Fruit fly (Drosophila melanogaster) whole organism, embryonic: ENCODE data around the gene drn.

Experiments
- Atf6 ChIP-seq: fragments of 200-800 bp; sonication (Bioruptor generic); IDR thresholded peaks from 2 replicates; pipeline ENCODE4 v1.3.6; 2022; ENCODE audit warnings: missing biosample characterization, missing genetic modification characterization
- CG10543 ChIP-seq: fragments of 200-800 bp; sonication (Bioruptor generic); optimal IDR thresholded peaks from 3 replicates; lab custom pipeline; 2017; ENCODE audit warnings: missing biosample characterization, mild to moderate bottlenecking, missing genetic modification characterization, moderate library complexity
- CG10654 ChIP-seq: fragments of 200-800 bp; sonication (Bioruptor generic); optimal IDR thresholded peaks from 2 replicates; lab custom pipeline; 2016; ENCODE audit warnings: missing biosample characterization, missing genetic modification characterization
- CG12155 ChIP-seq: fragments of 200-800 bp; sonication (Bioruptor generic); optimal IDR thresholded peaks from 3 replicates; lab custom pipeline; 2016; ENCODE audit warnings: missing biosample characterization, missing genetic modification characterization
- CG12236 ChIP-seq: fragments of 200-800 bp; sonication (Bioruptor generic); optimal IDR thresholded peaks from 2 replicates; lab custom pipeline; 2016; ENCODE audit warnings: missing biosample characterization, missing genetic modification characterization
- CG12659 ChIP-seq: fragments of 200-800 bp; sonication (Bioruptor generic); optimal IDR thresholded peaks from 3 replicates; lab custom pipeline; 2017; ENCODE audit warnings: mild to moderate bottlenecking, missing biosample characterization, missing genetic modification reagents, missing genetic modification characterization
- CG14050 ChIP-seq: fragments of 200-800 bp; sonication (Bioruptor generic); IDR thresholded peaks from 3 replicates; pipeline ENCODE4 v1.3.6; 2022; ENCODE audit warnings: missing biosample characterization, missing genetic modification characterization
- CG2120 ChIP-seq: fragments of 200-800 bp; sonication (Bioruptor generic); optimal IDR thresholded peaks from 3 replicates; lab custom pipeline; 2016; ENCODE audit warnings: missing biosample characterization, missing genetic modification characterization
- CG31365 ChIP-seq: fragments of 200-800 bp; sonication (Bioruptor generic); optimal IDR thresholded peaks from 2 replicates; lab custom pipeline; 2018; ENCODE audit warnings: missing biosample characterization, mild to moderate bottlenecking, missing genetic modification characterization
- CG3995 ChIP-seq: fragments of 200-800 bp; sonication (Bioruptor generic); optimal IDR thresholded peaks from 3 replicates; lab custom pipeline; 2016; ENCODE audit warnings: missing biosample characterization, missing genetic modification characterization
- CG4328 ChIP-seq: fragments of 200-800 bp; sonication (Bioruptor generic); optimal IDR thresholded peaks from 3 replicates; lab custom pipeline; 2017; ENCODE audit warnings: missing biosample characterization, missing genetic modification reagents, missing genetic modification characterization
- CG6765 ChIP-seq: fragments of 200-800 bp; sonication (Bioruptor generic); optimal IDR thresholded peaks from 3 replicates; lab custom pipeline; 2017; ENCODE audit warnings: missing biosample characterization, mild to moderate bottlenecking, missing genetic modification characterization
- CG6854 ChIP-seq: fragments of 200-800 bp; sonication (Bioruptor generic); optimal IDR thresholded peaks from 3 replicates; lab custom pipeline; 2017; ENCODE audit warnings: missing biosample characterization, mild to moderate bottlenecking, missing genetic modification characterization
- CG7556 ChIP-seq: fragments of 200-800 bp; sonication (Bioruptor generic); optimal IDR thresholded peaks from 2 replicates; lab custom pipeline; 2017; ENCODE audit warnings: missing biosample characterization, mild to moderate bottlenecking, missing genetic modification characterization
- CG7786 ChIP-seq: fragments of 200-800 bp; sonication (Bioruptor generic); optimal IDR thresholded peaks from 2 replicates; lab custom pipeline; 2016; ENCODE audit warnings: missing biosample characterization, missing genetic modification characterization
- CG8359 ChIP-seq: fragments of 200-800 bp; sonication (Bioruptor generic); optimal IDR thresholded peaks from 2 replicates; lab custom pipeline; 2017; ENCODE audit warnings: missing biosample characterization, mild to moderate bottlenecking, missing genetic modification characterization, borderline replicate concordance
- CG8944 ChIP-seq: fragments of 200-800 bp; sonication (Bioruptor generic); optimal IDR thresholded peaks from 3 replicates; lab custom pipeline; 2016; ENCODE audit warnings: missing biosample characterization, missing genetic modification characterization
- Dad ChIP-seq: fragments of 200-800 bp; sonication (Bioruptor generic); optimal IDR thresholded peaks from 3 replicates; lab custom pipeline; 2016; ENCODE audit warnings: missing biosample characterization, missing genetic modification characterization
- Dip3 ChIP-seq: fragments of 200-800 bp; sonication (Bioruptor generic); optimal IDR thresholded peaks from 3 replicates; lab custom pipeline; 2016; ENCODE audit warnings: missing biosample characterization, missing genetic modification characterization
- Dp ChIP-seq: fragments of 200-800 bp; sonication (Bioruptor generic); optimal IDR thresholded peaks from 2 replicates; lab custom pipeline; 2018; ENCODE audit warnings: missing biosample characterization, mild to moderate bottlenecking, missing genetic modification characterization, moderate library complexity
- Drgx ChIP-seq: fragments of 200-800 bp; sonication (Bioruptor generic); IDR thresholded peaks from 2 replicates; pipeline ENCODE4 v1.3.6; 2022; ENCODE audit warnings: missing biosample characterization, missing genetic modification characterization
- E2f2 ChIP-seq: fragments of 200-800 bp; sonication (Bioruptor generic); IDR thresholded peaks from 2 replicates; pipeline ENCODE4 v1.3.6; 2022; ENCODE audit warnings: missing biosample characterization, missing genetic modification characterization
- ERR ChIP-seq: fragments of 200-800 bp; sonication (Bioruptor generic); optimal IDR thresholded peaks from 2 replicates; lab custom pipeline; 2016; ENCODE audit warnings: missing biosample characterization, missing genetic modification characterization
- H2.0 ChIP-seq: fragments of 200-800 bp; sonication (Bioruptor generic); IDR thresholded peaks from 2 replicates; pipeline ENCODE4 v1.3.6; 2022; ENCODE audit warnings: missing biosample characterization, missing genetic modification characterization
- HLH54F ChIP-seq: fragments of 200-800 bp; sonication (Bioruptor generic); optimal IDR thresholded peaks from 3 replicates; lab custom pipeline; 2016; ENCODE audit warnings: missing biosample characterization, missing genetic modification characterization
- Hmx ChIP-seq: fragments of 200-800 bp; sonication (Bioruptor generic); optimal IDR thresholded peaks from 2 replicates; lab custom pipeline; 2016; ENCODE audit warnings: missing biosample characterization, missing genetic modification characterization
- Hr78 ChIP-seq, 2 experiments: fragments of 200-800 bp in 1 of 2; fragments of >200 bp in 1 of 2; sonication (Bioruptor generic) in 1 of 2; optimal IDR thresholded peaks; 2 replicates each; lab custom pipeline; 2017 to 2019; ENCODE audit warnings: missing biosample characterization in 2 of 2, missing genetic modification characterization in 2 of 2, mild to moderate bottlenecking in 1 of 2, moderate library complexity in 1 of 2
- NC2β ChIP-seq: fragments of 200-800 bp; sonication (Bioruptor generic); optimal IDR thresholded peaks from 2 replicates; lab custom pipeline; 2016; ENCODE audit warnings: missing biosample characterization, missing genetic modification characterization
- NK7.1 ChIP-seq: fragments of 200-800 bp; sonication (Bioruptor generic); optimal IDR thresholded peaks from 3 replicates; lab custom pipeline; 2016; ENCODE audit warnings: missing biosample characterization, missing genetic modification characterization
- Taf1 ChIP-seq: fragments of 200-800 bp; sonication (Bioruptor generic); IDR thresholded peaks from 2 replicates; pipeline ENCODE4 v1.3.6; 2022; ENCODE audit warnings: missing biosample characterization, missing genetic modification characterization
- ac ChIP-seq: fragments of 200-800 bp; sonication (Bioruptor generic); optimal IDR thresholded peaks from 3 replicates; lab custom pipeline; 2017; ENCODE audit warnings: missing biosample characterization, mild to moderate bottlenecking, missing genetic modification characterization
- amos ChIP-seq: fragments of 200-800 bp; sonication (Bioruptor generic); IDR thresholded peaks from 2 replicates; pipeline ENCODE4 v1.3.6; 2022; ENCODE audit warnings: missing biosample characterization, missing genetic modification characterization; ENCODE audit not compliant: partially characterized antibody
- bbx ChIP-seq: fragments of 200-800 bp; sonication (Bioruptor generic); IDR thresholded peaks from 2 replicates; pipeline ENCODE4 v1.3.6; 2022; ENCODE audit warnings: missing biosample characterization, missing genetic modification characterization; ENCODE audit not compliant: partially characterized antibody
- corto ChIP-seq: fragments of 200-800 bp; sonication (Bioruptor generic); optimal IDR thresholded peaks from 2 replicates; lab custom pipeline; 2016; ENCODE audit warnings: missing biosample characterization, mild to moderate bottlenecking, missing genetic modification characterization, moderate library complexity
- ham ChIP-seq: fragments of 200-800 bp; sonication (Bioruptor generic); IDR thresholded peaks from 2 replicates; pipeline ENCODE4 v1.3.6; 2022; ENCODE audit warnings: missing biosample characterization, missing genetic modification characterization
- knrl ChIP-seq: fragments of 200-800 bp; sonication (Bioruptor generic); IDR thresholded peaks from 3 replicates; pipeline ENCODE4 v1.3.6; 2022; ENCODE audit warnings: missing biosample characterization, missing genetic modification characterization; ENCODE audit not compliant: partially characterized antibody
- nau ChIP-seq: fragments of 200-800 bp; sonication (Bioruptor generic); optimal IDR thresholded peaks from 3 replicates; lab custom pipeline; 2017; ENCODE audit warnings: missing biosample characterization, mild to moderate bottlenecking, missing genetic modification characterization, missing genetic modification reagents
- nom ChIP-seq: fragments of 200-800 bp; sonication (Bioruptor generic); optimal IDR thresholded peaks from 2 replicates; lab custom pipeline; 2017; ENCODE audit warnings: missing biosample characterization, missing genetic modification characterization, mild to moderate bottlenecking, moderate library complexity, missing genetic modification reagents
- onecut ChIP-seq: fragments of 200-800 bp; sonication (Bioruptor generic); IDR thresholded peaks from 2 replicates; pipeline ENCODE4 v1.3.6; 2022; ENCODE audit warnings: missing biosample characterization, missing genetic modification characterization
- otp ChIP-seq: fragments of 200-800 bp; sonication (Bioruptor generic); IDR thresholded peaks from 3 replicates; pipeline ENCODE4, ENCODE4 v1.3.6; 2022; ENCODE audit warnings: missing biosample characterization, missing genetic modification characterization
- pb ChIP-seq: fragments of 200-800 bp; sonication (Bioruptor generic); optimal IDR thresholded peaks from 3 replicates; lab custom pipeline; 2016; ENCODE audit warnings: missing biosample characterization, missing genetic modification characterization
- pnt ChIP-seq: fragments of 200-800 bp; sonication (Bioruptor generic); optimal IDR thresholded peaks from 3 replicates; lab custom pipeline; 2016; ENCODE audit warnings: missing biosample characterization, missing genetic modification characterization
- pum ChIP-seq: fragments of 200-800 bp; sonication (Bioruptor generic); optimal IDR thresholded peaks from 2 replicates; lab custom pipeline; 2016; ENCODE audit warnings: missing biosample characterization, missing genetic modification characterization
- ro ChIP-seq: fragments of 200-800 bp; sonication (Bioruptor generic); IDR thresholded peaks from 2 replicates; pipeline ENCODE4 v1.3.6; 2022; ENCODE audit warnings: missing biosample characterization, missing genetic modification characterization
- run ChIP-seq: fragments of 200-800 bp; sonication (Bioruptor generic); optimal IDR thresholded peaks from 3 replicates; lab custom pipeline; 2018; ENCODE audit warnings: missing biosample characterization, mild to moderate bottlenecking, missing genetic modification characterization
- sens ChIP-seq: fragments of 200-800 bp; sonication (Bioruptor generic); peaks from one replicate; lab custom pipeline; 2016; ENCODE audit warnings: missing biosample characterization, missing genetic modification characterization
- shn ChIP-seq: fragments of 200-800 bp; sonication (Bioruptor generic); optimal IDR thresholded peaks from 3 replicates; lab custom pipeline; 2016; ENCODE audit warnings: missing biosample characterization, missing genetic modification characterization
- tap ChIP-seq: fragments of 200-800 bp; optimal IDR thresholded peaks from 3 replicates; lab custom pipeline; 2019; ENCODE audit warnings: missing biosample characterization, mild to moderate bottlenecking, missing genetic modification characterization, moderate library complexity
- tio ChIP-seq: fragments of 200-800 bp; sonication (Bioruptor generic); optimal IDR thresholded peaks from 2 replicates; lab custom pipeline; 2017; ENCODE audit warnings: missing biosample characterization, missing genetic modification characterization, inconsistent platforms
- tna ChIP-seq: fragments of 200-800 bp; sonication (Bioruptor generic); IDR thresholded peaks from 2 replicates; pipeline ENCODE4 v1.3.6; 2022; ENCODE audit warnings: missing biosample characterization, missing genetic modification characterization; ENCODE audit not compliant: partially characterized antibody
- toy ChIP-seq: fragments of 200-800 bp; sonication (Bioruptor generic); IDR thresholded peaks from 2 replicates; pipeline ENCODE4 v1.3.6; 2022; ENCODE audit warnings: missing biosample characterization, missing genetic modification characterization

drn gene

dm6 chr3R:9370413-9370812, 30.4 kb downstream of the drn start (continued):
- TF ChIP-seq CG7556 (GFP tag; lab: Kevin White, UChicago) (peak; percentile 50), Atf6 (GFP tag; lab: Robert Waterston, UW) (peak; percentile 82), sens (peak; percentile 81), tna (GFP tag; lab: Robert Waterston, UW) (no peak), knrl (GFP tag; lab: Robert Waterston, UW) (no peak), amos (GFP tag; lab: Robert Waterston, UW) (no peak), ro (no peak), Dp (GFP tag; lab: Kevin White, UChicago) (no peak), CG7786 (GFP tag; lab: Kevin White, UChicago) (peak; percentile 48), CG8944 (no peak), run (no peak), CG10543 (peak; percentile 41), CG3995 (GFP tag; lab: Kevin White, UChicago) (peak; percentile 4), ERR (GFP tag; lab: Kevin White, UChicago) (peak; percentile 48), shn (GFP tag; lab: Kevin White, UChicago) (no peak), tap (peak; percentile 54), Hr78 (GFP tag; optimal IDR thresholded peaks at IDR 0.05; lab: Kevin White, UChicago) (no peak), toy (GFP tag; lab: Robert Waterston, UW) (no peak), CG31365 (tag; lab: Kevin White, UChicago) (peak; percentile 9), Drgx (GFP tag; lab: Robert Waterston, UW) (peak; percentile 44; the same call in 1 of the 2 replicates), CG4328 (no peak), tio (GFP tag; lab: Kevin White, UChicago) (peak; percentile 13), pum (GFP tag; lab: Kevin White, UChicago) (peak; percentile 25), CG10654 (GFP tag; lab: Kevin White, UChicago) (peak; percentile 10), corto (GFP tag; lab: Kevin White, UChicago) (no peak), CG14050 (GFP tag; lab: Robert Waterston, UW) (peak; percentile 57; the same call in 2 of the 3 replicates), Taf1 (peak; percentile 29; the same call in 1 of the 2 replicates), pb (no peak), onecut (peak; percentile 29; the same call in 1 of the 2 replicates), Hmx (no peak), nau (no peak), nom (GFP tag; lab: Kevin White, UChicago) (no peak), HLH54F (GFP tag; lab: Kevin White, UChicago) (peak; percentile 31), NC2β (GFP tag; lab: Kevin White, UChicago) (no peak), CG2120 (GFP tag; lab: Kevin White, UChicago) (peak; percentile 77), otp (no peak), bbx (GFP tag; lab: Robert Waterston, UW) (no peak), CG12155 (GFP tag; lab: Kevin White, UChicago) (peak; percentile 41), NK7.1 (no peak), Dip3 (peak; percentile 52), ac (no peak), ham (GFP tag; lab: Robert Waterston, UW) (no peak), CG12659 (GFP tag; lab: Kevin White, UChicago) (peak; percentile 46), CG6765 (GFP tag; lab: Kevin White, UChicago) (peak; percentile 25), CG8359 (GFP tag; lab: Kevin White, UChicago) (no peak), Dad (GFP tag; lab: Kevin White, UChicago) (no peak), pnt (GFP tag; lab: Kevin White, UChicago) (no peak), CG6854 (peak; percentile 22), CG12236 (GFP tag; lab: Kevin White, UChicago) (no peak), E2f2 (GFP tag; lab: Robert Waterston, UW) (peak; percentile 47), H2.0 (peak; percentile 13; the same call in 1 of the 2 replicates)
